Worm (Caenorhabditis elegans) whole organism, L2 larva: ENCODE data around the gene sek-6.

Experiments
- C34F6.9 ChIP-seq: fragments of 150-350 bp; optimal IDR thresholded peaks from 2 replicates; lab custom pipeline; 2014; ENCODE audit warnings: missing biosample characterization, missing genetic modification characterization
- F13H6.1 ChIP-seq: sonication (generic microtip); optimal IDR thresholded peaks from 2 replicates; lab custom pipeline; 2016; ENCODE audit warnings: missing genetic modification characterization, missing compliant biosample characterization
- R02D3.7 ChIP-seq: fragments of 150-350 bp; optimal IDR thresholded peaks from 2 replicates; lab custom pipeline; 2014; ENCODE audit warnings: missing biosample characterization, missing genetic modification characterization
- Y55F3AM.14 ChIP-seq: fragments of 200-800 bp; sonication (Bioruptor generic); optimal IDR thresholded peaks from 2 replicates; lab custom pipeline; 2018; ENCODE audit warnings: mild to moderate bottlenecking, missing genetic modification characterization, missing compliant biosample characterization
- ZK546.5 ChIP-seq: sonication (generic microtip); optimal IDR thresholded peaks from 2 replicates; lab custom pipeline; 2017; ENCODE audit warnings: missing biosample characterization, missing genetic modification characterization
- alr-1 ChIP-seq: fragments of 150-350 bp; optimal IDR thresholded peaks from 2 replicates; lab custom pipeline; 2014; ENCODE audit warnings: missing biosample characterization, missing genetic modification characterization
- aly-2 ChIP-seq: fragments of 150-350 bp; optimal IDR thresholded peaks from 2 replicates; lab custom pipeline; 2014; ENCODE audit warnings: missing biosample characterization, missing genetic modification characterization
- ama-1 ChIP-seq: fragments of 150-350 bp; optimal IDR thresholded peaks from 2 replicates; lab custom pipeline; 2018; ENCODE audit warnings: inconsistent platforms
- ceh-82 ChIP-seq: fragments of 150-350 bp; optimal IDR thresholded peaks from 2 replicates; lab custom pipeline; 2014; ENCODE audit warnings: missing biosample characterization, missing genetic modification characterization
- crh-2 ChIP-seq: sonication (generic microtip); optimal IDR thresholded peaks from 2 replicates; lab custom pipeline; 2017; ENCODE audit warnings: missing biosample characterization, missing genetic modification characterization
- egl-27 ChIP-seq: sonication (generic microtip); optimal IDR thresholded peaks from 3 replicates; lab custom pipeline; 2017; ENCODE audit warnings: missing biosample characterization, missing genetic modification reagents, missing genetic modification characterization
- elt-3 ChIP-seq: sonication (generic microtip); optimal IDR thresholded peaks from 2 replicates; lab custom pipeline; 2017; ENCODE audit warnings: missing biosample characterization, missing genetic modification characterization
- fos-1 ChIP-seq: fragments of 150-350 bp; optimal IDR thresholded peaks from 2 replicates; lab custom pipeline; 2014; ENCODE audit warnings: missing biosample characterization, missing genetic modification characterization
- gmeb-1 ChIP-seq: fragments of 150-350 bp; optimal IDR thresholded peaks from 2 replicates; lab custom pipeline; 2014; ENCODE audit warnings: missing biosample characterization, missing genetic modification characterization
- lin-11 ChIP-seq: fragments of 150-350 bp; sonication (generic microtip); optimal IDR thresholded peaks from 2 replicates; lab custom pipeline; 2014; ENCODE audit warnings: missing biosample characterization, missing genetic modification characterization, inconsistent platforms, mixed read lengths
- lin-39 ChIP-seq: fragments of 150-350 bp; optimal IDR thresholded peaks from 2 replicates; lab custom pipeline; 2014; ENCODE audit warnings: missing biosample characterization, missing genetic modification reagents, missing genetic modification characterization
- lsy-2 ChIP-seq, 2 experiments: fragments of 150-350 bp in 1 of 2; sonication (generic microtip) in 1 of 2; optimal IDR thresholded peaks; 2 replicates each; lab custom pipeline; 2014 to 2017; ENCODE audit warnings: missing biosample characterization in 2 of 2, missing genetic modification characterization in 2 of 2
- mbf-1 ChIP-seq: sonication (generic microtip); optimal IDR thresholded peaks from 2 replicates; lab custom pipeline; 2017; ENCODE audit warnings: missing biosample characterization, missing genetic modification characterization
- mdl-1 ChIP-seq, 2 experiments: fragments of 150-350 bp in 1 of 2; sonication (generic microtip) in 1 of 2; optimal IDR thresholded peaks; 2 replicates each; lab custom pipeline; 2017; ENCODE audit warnings: missing biosample characterization in 2 of 2, missing genetic modification characterization in 2 of 2
- nhr-10 ChIP-seq: sonication (generic microtip); optimal IDR thresholded peaks from 2 replicates; lab custom pipeline; 2017; ENCODE audit warnings: missing biosample characterization, missing genetic modification characterization
- nhr-11 ChIP-seq: fragments of 150-350 bp; optimal IDR thresholded peaks from 2 replicates; lab custom pipeline; 2014; ENCODE audit warnings: missing biosample characterization, missing genetic modification characterization
- nhr-12 ChIP-seq: fragments of 150-350 bp; optimal IDR thresholded peaks from 2 replicates; lab custom pipeline; 2014; ENCODE audit warnings: missing biosample characterization, missing genetic modification characterization
- nhr-21 ChIP-seq: fragments of 150-350 bp; optimal IDR thresholded peaks from 2 replicates; lab custom pipeline; 2014; ENCODE audit warnings: missing biosample characterization, missing genetic modification characterization
- nhr-23 ChIP-seq: fragments of 150-350 bp; optimal IDR thresholded peaks from 2 replicates; lab custom pipeline; 2014; ENCODE audit warnings: missing biosample characterization, missing genetic modification reagents, missing genetic modification characterization
- nhr-237 ChIP-seq: fragments of 150-350 bp; optimal IDR thresholded peaks from 2 replicates; lab custom pipeline; 2014; ENCODE audit warnings: missing biosample characterization, missing genetic modification characterization
- nhr-6 ChIP-seq: fragments of 150-350 bp; optimal IDR thresholded peaks from 2 replicates; lab custom pipeline; 2014; ENCODE audit warnings: missing biosample characterization, missing genetic modification characterization
- nhr-77 ChIP-seq: fragments of 150-350 bp; optimal IDR thresholded peaks from 2 replicates; lab custom pipeline; 2014; ENCODE audit warnings: missing biosample characterization, missing genetic modification characterization
- peb-1 ChIP-seq: fragments of 150-350 bp; optimal IDR thresholded peaks from 2 replicates; lab custom pipeline; 2014; ENCODE audit warnings: missing biosample characterization, missing genetic modification characterization
- skn-1 ChIP-seq: sonication (generic microtip); optimal IDR thresholded peaks from 2 replicates; lab custom pipeline; 2017; ENCODE audit warnings: missing biosample characterization, missing genetic modification characterization
- sma-9 ChIP-seq, 2 experiments: fragments of 150-350 bp in 1 of 2; sonication (generic microtip) in 1 of 2; optimal IDR thresholded peaks; 2 replicates each; lab custom pipeline; 2014 to 2016; ENCODE audit warnings: missing genetic modification characterization in 2 of 2, mild to moderate bottlenecking in 1 of 2, missing biosample characterization in 1 of 2, missing compliant biosample characterization in 1 of 2, missing genetic modification reagents in 1 of 2, moderate library complexity in 1 of 2
- snpc-4 ChIP-seq: fragments of 150-350 bp; optimal IDR thresholded peaks from 2 replicates; lab custom pipeline; 2014; ENCODE audit warnings: missing biosample characterization, missing genetic modification characterization
- unc-39 ChIP-seq: fragments of 150-350 bp; optimal IDR thresholded peaks from 2 replicates; lab custom pipeline; 2014; ENCODE audit warnings: missing biosample characterization, missing genetic modification characterization
- unc-55 ChIP-seq: fragments of 150-350 bp; sonication (generic microtip); optimal IDR thresholded peaks from 3 replicates; lab custom pipeline; 2014; ENCODE audit warnings: missing biosample characterization, missing genetic modification reagents, missing genetic modification characterization
- unc-62 ChIP-seq: fragments of 150-350 bp; optimal IDR thresholded peaks from 2 replicates; lab custom pipeline; 2014; ENCODE audit warnings: missing biosample characterization, missing genetic modification reagents, missing genetic modification characterization
- zag-1 ChIP-seq: fragments of 150-350 bp; optimal IDR thresholded peaks from 2 replicates; lab custom pipeline; 2014; ENCODE audit warnings: missing biosample characterization, missing genetic modification characterization
- ztf-1 ChIP-seq: fragments of 200-800 bp; sonication (Bioruptor generic); conservative IDR thresholded peaks from 2 replicates; pipeline ENCODE4 v1.3.6; 2022; ENCODE audit warnings: missing genetic modification characterization, missing compliant biosample characterization
- ztf-11 ChIP-seq: sonication (generic microtip); optimal IDR thresholded peaks from 2 replicates; lab custom pipeline; 2017; ENCODE audit warnings: missing biosample characterization, missing genetic modification characterization

sek-6 gene

DNA sequence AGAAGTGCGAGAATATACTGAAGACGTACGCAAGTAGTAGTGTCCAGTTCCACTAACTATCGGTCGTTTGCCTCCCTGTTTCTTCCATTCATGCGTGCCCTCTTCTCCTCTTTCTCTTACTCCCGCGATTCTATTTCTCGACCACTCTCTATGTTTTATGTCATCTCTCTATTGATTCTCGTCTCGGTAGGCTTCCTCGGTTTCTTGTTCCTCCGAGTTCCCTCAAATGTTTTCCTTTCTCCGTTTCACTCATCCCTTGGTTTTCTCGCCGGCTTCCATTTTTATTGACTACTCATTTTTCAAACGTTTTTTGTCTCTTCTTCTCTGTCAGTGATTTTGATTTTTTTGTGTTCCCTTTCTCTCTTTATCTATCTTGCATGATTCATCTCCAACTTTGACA is 4.6 kb upstream of the sek-6 start (continued):
- no peak for TF ChIP-seq lin-39 (tag; lab: Kevin White, UChicago)
- TF ChIP-seq egl-27 (tag; lab: Kevin White, UChicago): no peak
- no peak for TF ChIP-seq elt-3 (tag; lab: Kevin White, UChicago)
- no peak for TF ChIP-seq lin-11 (tag; lab: Kevin White, UChicago)
- peak in 1 of 2 experiments; percentile 1 for TF ChIP-seq mdl-1 (tag; optimal IDR thresholded peaks at IDR 0.05; lab: Kevin White, UChicago)
- no peak for TF ChIP-seq unc-62
- TF ChIP-seq alr-1 (tag; lab: Kevin White, UChicago): no peak
- no peak for TF ChIP-seq Y55F3AM.14 (GFP tag; lab: Kevin White, UChicago)
- no peak for TF ChIP-seq aly-2 (tag; lab: Kevin White, UChicago)
- TF ChIP-seq nhr-11 (tag; lab: Kevin White, UChicago): no peak
- peak; percentile 59 for TF ChIP-seq nhr-6 (tag; lab: Kevin White, UChicago)
- no peak for TF ChIP-seq ama-1 (lab: Kevin White, UChicago)
- TF ChIP-seq unc-55 (GFP tag; lab: Kevin White, UChicago): peak; percentile 46
- no peak for TF ChIP-seq peb-1 (tag; lab: Kevin White, UChicago)
- no peak for TF ChIP-seq unc-39
- no peak for TF ChIP-seq skn-1 (tag; lab: Kevin White, UChicago)
- no peak for TF ChIP-seq gmeb-1 (tag; lab: Kevin White, UChicago)
- TF ChIP-seq nhr-237: no peak

DNA sequence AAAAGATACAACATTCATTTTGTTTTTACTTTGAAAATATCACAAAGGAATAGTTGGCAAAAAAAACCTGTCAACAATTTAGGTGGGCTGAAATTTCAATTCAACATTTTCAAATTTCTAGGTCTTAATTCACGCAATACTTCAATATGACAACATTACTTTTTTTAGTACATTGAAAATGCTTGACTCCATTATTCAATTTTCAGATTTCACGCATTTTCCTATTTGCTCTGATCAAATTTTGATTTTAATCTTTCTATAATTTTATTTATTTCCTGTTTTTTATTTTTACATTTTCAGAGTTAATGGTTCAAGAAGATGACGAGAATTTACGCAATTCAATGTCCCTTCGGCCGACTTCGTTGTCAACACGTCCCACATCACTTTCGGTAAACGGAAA is 3.4 kb upstream of the sek-6 start, which contains the start of gene mkk-4:
mkk-4 (plus strand) TSS at position 301 of the 400 bp plus-strand sequence.
- TF ChIP-seq nhr-21 (no peak), unc-39 (no peak), ztf-1 (no peak), ama-1 (lab: Kevin White, UChicago) (no peak), ZK546.5 (tag; lab: Kevin White, UChicago) (no peak), crh-2 (no peak), unc-55 (GFP tag; lab: Kevin White, UChicago) (no peak)

DNA sequence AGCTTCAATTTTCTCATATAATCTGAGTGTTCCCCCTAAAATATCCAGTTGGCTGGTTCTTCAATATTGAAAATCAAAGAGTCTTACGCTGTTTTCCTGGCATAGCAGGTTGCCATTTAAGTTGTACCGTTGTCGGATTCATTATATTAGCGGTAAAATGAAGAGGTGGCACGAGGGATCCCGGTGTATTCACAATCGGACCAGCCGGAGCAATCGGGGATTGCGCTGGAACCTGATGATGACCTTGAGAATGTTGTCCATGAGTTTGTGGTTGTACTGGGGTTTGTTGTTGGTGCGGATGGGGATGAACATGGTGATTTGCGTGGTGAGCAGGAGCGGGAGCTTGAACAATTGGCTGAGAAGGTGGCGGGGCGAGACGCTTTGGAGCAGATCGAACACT is 13.5 kb downstream of the sek-6 start:
- no peak for TF ChIP-seq snpc-4 (tag; lab: Kevin White, UChicago)
- no peak for TF ChIP-seq fos-1
- no peak for TF ChIP-seq mdl-1 (tag; optimal IDR thresholded peaks at IDR 0.05; lab: Kevin White, UChicago)
- TF ChIP-seq nhr-12 (tag; lab: Kevin White, UChicago): no peak
- no peak for TF ChIP-seq ZK546.5 (tag; lab: Kevin White, UChicago)
- TF ChIP-seq ceh-82 (tag; lab: Kevin White, UChicago): no peak
- TF ChIP-seq nhr-77 (tag; lab: Kevin White, UChicago): no peak
- no peak for TF ChIP-seq ztf-1
- no peak for TF ChIP-seq egl-27 (tag; lab: Kevin White, UChicago)
- TF ChIP-seq gmeb-1 (tag; lab: Kevin White, UChicago): no peak
- TF ChIP-seq lsy-2 (tag; optimal IDR thresholded peaks at IDR 0.05; lab: Kevin White, UChicago): no peak

DNA sequence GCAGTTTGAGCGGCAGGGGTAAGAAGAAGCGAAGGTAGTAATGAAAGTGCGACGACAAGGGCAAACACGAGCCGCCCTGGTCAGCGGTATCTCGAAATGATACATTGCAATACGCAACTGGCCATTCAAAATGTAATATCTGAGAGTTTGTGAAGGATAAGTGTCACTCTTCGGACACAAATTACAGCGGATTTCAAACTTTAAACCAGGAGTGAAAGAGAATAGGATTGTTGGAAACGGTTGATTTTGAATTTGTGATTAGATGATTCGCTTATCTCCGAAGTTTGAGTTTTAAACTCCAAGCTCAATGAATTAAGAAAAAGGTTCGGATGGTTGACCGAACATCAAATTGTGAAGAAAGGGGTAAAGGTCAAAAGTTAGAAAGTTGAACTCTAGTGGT is 16.4 kb downstream of the sek-6 start, which contains the start of gene ZC374.2:
ZC374.2 (minus strand) TSS at position 101 of the 400 bp plus-strand sequence.
- TF ChIP-seq nhr-77 (tag; lab: Kevin White, UChicago) (no peak), nhr-23 (tag; lab: Kevin White, UChicago) (no peak), C34F6.9 (tag; lab: Kevin White, UChicago) (no peak), skn-1 (tag; lab: Kevin White, UChicago) (no peak), ztf-1 (no peak), nhr-10 (tag; lab: Kevin White, UChicago) (no peak), sma-9 (GFP tag; optimal IDR thresholded peaks at IDR 0.05; lab: Kevin White, UChicago) (no peak), sma-9 (tag; optimal IDR thresholded peaks at IDR 0.05; lab: Kevin White, UChicago) (no peak), unc-39 (no peak), aly-2 (tag; lab: Kevin White, UChicago) (no peak), crh-2 (no peak), elt-3 (tag; lab: Kevin White, UChicago) (no peak), zag-1 (no peak), snpc-4 (tag; lab: Kevin White, UChicago) (no peak), F13H6.1 (no peak), egl-27 (tag; lab: Kevin White, UChicago) (no peak), unc-62 (no peak), lsy-2 (tag; optimal IDR thresholded peaks at IDR 0.05; lab: Kevin White, UChicago) (no peak), R02D3.7 (tag; lab: Kevin White, UChicago) (no peak), ztf-11 (tag; lab: Kevin White, UChicago) (no peak), mbf-1 (no peak)
